Fruit fly (Drosophila melanogaster) S2 (cell line): ENCODE data around the gene ftz-f1.

ENCODE experiments used
- CG8478 ChIP-seq: fragments of >200 bp; optimal IDR thresholded peaks from 2 replicates; lab custom pipeline; 2018
- CTCF ChIP-seq, 2 experiments: fragments of >200 bp; optimal IDR thresholded peaks; 2 replicates each; lab custom pipeline; 2018

DNA sequence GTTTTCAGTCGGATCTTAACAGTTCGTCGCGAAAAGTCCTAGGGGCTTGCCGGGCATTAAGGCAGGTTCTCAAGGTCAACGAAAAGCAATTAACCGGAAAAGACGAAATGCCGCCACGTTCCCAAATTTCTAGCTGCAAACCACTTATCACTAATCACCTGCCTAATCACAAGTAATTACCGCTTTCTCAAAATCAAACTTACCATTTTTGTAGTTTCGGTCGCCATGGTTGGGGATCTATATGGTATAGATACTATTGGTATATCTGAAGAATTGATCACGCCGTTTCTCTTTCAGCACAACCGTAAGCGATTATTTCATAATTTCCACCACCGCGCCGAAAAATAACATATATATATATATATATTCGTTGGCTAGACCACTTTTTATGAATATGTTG lies 44.7 kb upstream of the ftz-f1 start:
- TF ChIP-seq CG8478 (lab: Kevin White, UChicago) = no peak
- no peak for TF ChIP-seq CTCF (optimal IDR thresholded peaks at IDR 0.05; lab: Kevin White, UChicago)
